Worm (Caenorhabditis elegans) whole organism, L2 larva: ENCODE results near the gene srh-282.

ENCODE experiments used
- C34F6.9 ChIP-seq: fragments of 150-350 bp; optimal IDR thresholded peaks from 2 replicates; lab custom pipeline; 2014; ENCODE audit warnings: missing biosample characterization, missing genetic modification characterization
- R02D3.7 ChIP-seq: fragments of 150-350 bp; optimal IDR thresholded peaks from 2 replicates; lab custom pipeline; 2014; ENCODE audit warnings: missing biosample characterization, missing genetic modification characterization
- Y55F3AM.14 ChIP-seq: fragments of 200-800 bp; sonication (Bioruptor generic); optimal IDR thresholded peaks from 2 replicates; lab custom pipeline; 2018; ENCODE audit warnings: mild to moderate bottlenecking, missing genetic modification characterization, missing compliant biosample characterization
- ama-1 ChIP-seq: fragments of 150-350 bp; optimal IDR thresholded peaks from 2 replicates; lab custom pipeline; 2018; ENCODE audit warnings: inconsistent platforms
- blmp-1 ChIP-seq: sonication (generic microtip); optimal IDR thresholded peaks from 2 replicates; lab custom pipeline; 2017; ENCODE audit warnings: missing genetic modification characterization, mild to moderate bottlenecking, missing compliant biosample characterization, antibody characterized with exemption, moderate library complexity; ENCODE audit not compliant: insufficient read depth
- ceh-16 ChIP-seq: fragments of 150-350 bp; optimal IDR thresholded peaks from 2 replicates; lab custom pipeline; 2014; ENCODE audit warnings: missing biosample characterization, missing genetic modification characterization
- crh-2 ChIP-seq: sonication (generic microtip); optimal IDR thresholded peaks from 2 replicates; lab custom pipeline; 2017; ENCODE audit warnings: missing biosample characterization, missing genetic modification characterization
- dmd-4 ChIP-seq: sonication (generic microtip); optimal IDR thresholded peaks from 2 replicates; lab custom pipeline; 2017; ENCODE audit warnings: missing biosample characterization, missing genetic modification characterization
- egl-27 ChIP-seq: sonication (generic microtip); optimal IDR thresholded peaks from 3 replicates; lab custom pipeline; 2017; ENCODE audit warnings: missing biosample characterization, missing genetic modification reagents, missing genetic modification characterization
- elt-3 ChIP-seq: sonication (generic microtip); optimal IDR thresholded peaks from 2 replicates; lab custom pipeline; 2017; ENCODE audit warnings: missing biosample characterization, missing genetic modification characterization
- gmeb-1 ChIP-seq: fragments of 150-350 bp; optimal IDR thresholded peaks from 2 replicates; lab custom pipeline; 2014; ENCODE audit warnings: missing biosample characterization, missing genetic modification characterization
- lin-13 ChIP-seq: fragments of 150-350 bp; optimal IDR thresholded peaks from 2 replicates; lab custom pipeline; 2014; ENCODE audit warnings: missing biosample characterization, missing genetic modification reagents, missing genetic modification characterization
- lin-39 ChIP-seq: fragments of 150-350 bp; optimal IDR thresholded peaks from 2 replicates; lab custom pipeline; 2014; ENCODE audit warnings: missing biosample characterization, missing genetic modification reagents, missing genetic modification characterization
- lsy-2 ChIP-seq, 2 experiments: fragments of 150-350 bp in 1 of 2; sonication (generic microtip) in 1 of 2; optimal IDR thresholded peaks; 2 replicates each; lab custom pipeline; 2014 to 2017; ENCODE audit warnings: missing biosample characterization in 2 of 2, missing genetic modification characterization in 2 of 2
- mab-5 ChIP-seq: fragments of 150-350 bp; optimal IDR thresholded peaks from 2 replicates; lab custom pipeline; 2014; ENCODE audit warnings: missing biosample characterization, missing genetic modification characterization
- mbf-1 ChIP-seq: sonication (generic microtip); optimal IDR thresholded peaks from 2 replicates; lab custom pipeline; 2017; ENCODE audit warnings: missing biosample characterization, missing genetic modification characterization
- mdl-1 ChIP-seq, 2 experiments: fragments of 150-350 bp in 1 of 2; sonication (generic microtip) in 1 of 2; optimal IDR thresholded peaks; 2 replicates each; lab custom pipeline; 2017; ENCODE audit warnings: missing biosample characterization in 2 of 2, missing genetic modification characterization in 2 of 2
- nhr-10 ChIP-seq: sonication (generic microtip); optimal IDR thresholded peaks from 2 replicates; lab custom pipeline; 2017; ENCODE audit warnings: missing biosample characterization, missing genetic modification characterization
- nhr-129 ChIP-seq: fragments of 150-350 bp; optimal IDR thresholded peaks from 2 replicates; lab custom pipeline; 2014; ENCODE audit warnings: missing biosample characterization, missing genetic modification characterization
- peb-1 ChIP-seq: fragments of 150-350 bp; optimal IDR thresholded peaks from 2 replicates; lab custom pipeline; 2014; ENCODE audit warnings: missing biosample characterization, missing genetic modification characterization
- sem-4 ChIP-seq: fragments of 150-350 bp; optimal IDR thresholded peaks from 2 replicates; lab custom pipeline; 2014; ENCODE audit warnings: missing biosample characterization, missing genetic modification reagents, missing genetic modification characterization
- skn-1 ChIP-seq: sonication (generic microtip); optimal IDR thresholded peaks from 2 replicates; lab custom pipeline; 2017; ENCODE audit warnings: missing biosample characterization, missing genetic modification characterization
- sma-3 ChIP-seq: sonication (generic microtip); optimal IDR thresholded peaks from 2 replicates; lab custom pipeline; 2016; ENCODE audit warnings: missing genetic modification reagents, missing genetic modification characterization, missing compliant biosample characterization
- sma-9 ChIP-seq, 2 experiments: fragments of 150-350 bp in 1 of 2; sonication (generic microtip) in 1 of 2; optimal IDR thresholded peaks; 2 replicates each; lab custom pipeline; 2014 to 2016; ENCODE audit warnings: missing genetic modification characterization in 2 of 2, mild to moderate bottlenecking in 1 of 2, missing biosample characterization in 1 of 2, missing compliant biosample characterization in 1 of 2, missing genetic modification reagents in 1 of 2, moderate library complexity in 1 of 2
- snpc-4 ChIP-seq: fragments of 150-350 bp; optimal IDR thresholded peaks from 2 replicates; lab custom pipeline; 2014; ENCODE audit warnings: missing biosample characterization, missing genetic modification characterization
- unc-39 ChIP-seq: fragments of 150-350 bp; optimal IDR thresholded peaks from 2 replicates; lab custom pipeline; 2014; ENCODE audit warnings: missing biosample characterization, missing genetic modification characterization
- unc-55 ChIP-seq: fragments of 150-350 bp; sonication (generic microtip); optimal IDR thresholded peaks from 3 replicates; lab custom pipeline; 2014; ENCODE audit warnings: missing biosample characterization, missing genetic modification reagents, missing genetic modification characterization
- ztf-11 ChIP-seq: sonication (generic microtip); optimal IDR thresholded peaks from 2 replicates; lab custom pipeline; 2017; ENCODE audit warnings: missing biosample characterization, missing genetic modification characterization

The srh-282 gene

ce11 chrIV:244843-245242 lies 28.4 kb downstream of the srh-282 start, which contains the start of gene aass-1:
aass-1 (plus strand) TSS chrIV:245143.
- TF ChIP-seq snpc-4 (no peak), unc-39 (no peak), ceh-16 (no peak), nhr-129 (tag; lab: Kevin White, UChicago) (no peak)

ce11 chrIV:244278-244677 lies 28.9 kb downstream of the srh-282 start:
- TF ChIP-seq mdl-1 (tag; optimal IDR thresholded peaks at IDR 0.05; lab: Kevin White, UChicago), result no peak

- peak; percentile 51 for TF ChIP-seq nhr-129 (tag; lab: Kevin White, UChicago)
- peak; percentile 61 for TF ChIP-seq gmeb-1
- TF ChIP-seq R02D3.7, result peak; percentile 81
- peak; percentile 24 for TF ChIP-seq sma-3 (GFP tag; lab: Kevin White, UChicago)
- TF ChIP-seq lsy-2 (tag; optimal IDR thresholded peaks at IDR 0.05; lab: Kevin White, UChicago), result peak in 1 of 2 experiments; percentile 68
- TF ChIP-seq sem-4 (tag; lab: Kevin White, UChicago), result no peak
- peak; percentile 58 for TF ChIP-seq C34F6.9
- TF ChIP-seq blmp-1 (tag; lab: Kevin White, UChicago), result no peak
- peak; percentile 11 for TF ChIP-seq crh-2 (tag; lab: Kevin White, UChicago)
- TF ChIP-seq egl-27 (tag; lab: Kevin White, UChicago), result no peak
- peak; percentile 21 for TF ChIP-seq lin-13
- peak; percentile 76 for TF ChIP-seq unc-55
- TF ChIP-seq, all 48 proteins: peak for 9
Measured at ce11 chrIV:240257-240754, 32.9 kb downstream of the srh-282 start, which contains the start of the genes fnta-1 and cogc-8. fnta-1 (minus strand) TSS chrIV:240307. cogc-8 (plus strand) TSS chrIV:240451.

- TF ChIP-seq elt-3, result no peak
- TF ChIP-seq Y55F3AM.14 (GFP tag; lab: Kevin White, UChicago), result no peak
- no peak for TF ChIP-seq mdl-1 (tag; optimal IDR thresholded peaks at IDR 0.05; lab: Kevin White, UChicago)
- no peak for TF ChIP-seq sma-9 (GFP tag; optimal IDR thresholded peaks at IDR 0.05; lab: Kevin White, UChicago)
- no peak for TF ChIP-seq sma-9 (tag; optimal IDR thresholded peaks at IDR 0.05; lab: Kevin White, UChicago)
- no peak for TF ChIP-seq dmd-4 (tag; lab: Kevin White, UChicago)
- TF ChIP-seq nhr-10 (tag; lab: Kevin White, UChicago), result no peak
- TF ChIP-seq unc-55, result no peak
- no peak for TF ChIP-seq lin-39
- TF ChIP-seq ceh-16, result no peak
- no peak for TF ChIP-seq peb-1 (tag; lab: Kevin White, UChicago)
- TF ChIP-seq mbf-1 (tag; lab: Kevin White, UChicago), result no peak
- TF ChIP-seq ama-1, result no peak
- TF ChIP-seq snpc-4, result no peak
- TF ChIP-seq mab-5, result no peak
- TF ChIP-seq R02D3.7, result no peak
Measured at ce11 chrIV:237350-237749, 35.8 kb downstream of the srh-282 start, which contains the start of gene ints-13. ints-13 (minus strand) TSS chrIV:237450.

DNA sequence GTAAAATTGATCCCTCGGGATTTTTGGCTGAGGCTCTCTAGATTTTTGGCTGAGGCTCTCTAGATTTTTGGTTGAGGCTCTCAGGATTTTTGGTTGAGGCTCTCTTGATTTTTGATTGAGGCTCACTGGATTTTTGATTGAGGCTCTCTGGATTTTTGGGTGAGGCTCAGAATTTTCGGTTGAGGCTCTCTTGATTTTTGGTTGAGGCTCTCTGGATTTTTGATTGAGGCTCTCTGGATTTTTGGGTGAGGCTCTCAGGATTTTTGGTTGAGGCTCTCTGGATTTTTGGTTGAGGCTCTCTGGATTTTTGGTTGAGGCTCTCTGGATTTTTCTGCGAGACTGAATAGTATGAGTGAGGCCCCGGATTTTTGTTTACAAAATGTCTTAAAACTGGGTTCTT lies 37.1 kb downstream of the srh-282 start:
- TF ChIP-seq skn-1 (tag; lab: Kevin White, UChicago), result no peak
- TF ChIP-seq lin-39, result no peak

DNA sequence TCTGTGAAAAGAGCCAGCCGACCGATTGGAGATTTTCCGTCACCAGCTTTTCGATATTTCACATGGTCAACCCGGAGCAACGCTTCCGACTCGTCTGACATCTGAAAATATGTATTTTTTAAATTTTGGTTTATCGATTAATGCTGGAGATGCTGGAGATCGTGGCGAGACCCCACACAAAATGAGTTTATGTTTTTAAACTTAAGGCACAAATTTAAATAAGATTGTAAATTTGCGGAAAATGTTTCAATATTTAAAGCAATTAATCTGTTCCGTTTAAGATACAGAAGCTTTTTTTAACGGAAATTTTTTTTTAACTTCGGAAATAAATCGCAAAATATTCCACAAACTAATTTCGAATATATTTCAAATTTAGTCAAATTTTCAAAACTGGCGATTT lies 41.5 kb downstream of the srh-282 start, which contains the start of gene gtf-2H1:
gtf-2H1 (minus strand) TSS at position 101 of the 400 bp plus-strand sequence.
- no peak for TF ChIP-seq lsy-2 (tag; optimal IDR thresholded peaks at IDR 0.05; lab: Kevin White, UChicago)
- no peak for TF ChIP-seq dmd-4 (tag; lab: Kevin White, UChicago)
- no peak for TF ChIP-seq sem-4 (tag; lab: Kevin White, UChicago)
- TF ChIP-seq nhr-10 (tag; lab: Kevin White, UChicago), result no peak
- no peak for TF ChIP-seq ztf-11
